Worm (Caenorhabditis elegans) whole organism, late embryonic: Measurements from ENCODE around the gene str-88.

Source experiments
- dmd-4 ChIP-seq: sonication (generic microtip); optimal IDR thresholded peaks from 2 replicates; lab custom pipeline; 2016; ENCODE audit warnings: borderline replicate concordance, missing genetic modification characterization, missing compliant biosample characterization
- elt-2 ChIP-seq: sonication (generic microtip); optimal IDR thresholded peaks from 2 replicates; lab custom pipeline; 2016; ENCODE audit warnings: missing genetic modification reagents, missing genetic modification characterization, missing compliant biosample characterization
- eyg-1 ChIP-seq: sonication (generic microtip); optimal IDR thresholded peaks from 2 replicates; lab custom pipeline; 2016; ENCODE audit warnings: missing genotype, missing genetic modification characterization, missing compliant biosample characterization
- sox-2 ChIP-seq: fragments of 200-800 bp; sonication (Bioruptor generic); IDR thresholded peaks from 2 replicates; pipeline ENCODE4 v1.3.6; 2022; ENCODE audit warnings: missing genetic modification reagents, missing genetic modification characterization, missing compliant biosample characterization

DNA sequence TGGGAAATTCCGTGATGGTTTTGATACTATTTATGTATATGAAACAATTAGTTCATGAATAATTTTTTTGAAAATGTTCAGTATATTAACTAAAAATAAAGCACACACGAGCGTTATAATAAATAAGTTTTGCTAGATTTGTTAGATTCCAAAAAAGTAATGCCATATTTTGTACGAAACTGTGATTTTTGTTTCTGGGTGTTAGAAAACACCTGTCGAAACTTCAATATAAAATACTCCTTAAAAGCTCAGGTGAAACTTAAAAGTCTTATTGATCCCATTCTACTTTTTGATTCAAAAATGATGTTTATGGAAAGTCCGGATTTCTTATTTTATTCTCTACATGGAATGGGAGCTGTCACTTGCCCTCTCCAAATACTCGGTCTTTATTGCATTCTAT, 32.3 kb upstream of the str-88 start, which contains the start of gene srh-265:
- TF ChIP-seq eyg-1 = no peak
- TF ChIP-seq dmd-4 (tag; lab: Kevin White, UChicago) = no peak
- no peak for TF ChIP-seq elt-2
- TF ChIP-seq sox-2 = no peak
